Worm (Caenorhabditis elegans) whole organism, early embryonic: ENCODE results near the gene clc-32.

Experiments
- F13C5.2 ChIP-seq: sonication (generic microtip); optimal IDR thresholded peaks from 2 replicates; lab custom pipeline; 2017; ENCODE audit warnings: mild to moderate bottlenecking, missing genetic modification characterization, inconsistent platforms, missing compliant biosample characterization
- aly-1 ChIP-seq: sonication (generic microtip); optimal IDR thresholded peaks from 2 replicates; lab custom pipeline; 2016; ENCODE audit warnings: missing genetic modification characterization, missing compliant biosample characterization
- ama-1 ChIP-seq: fragments of 150-350 bp; optimal IDR thresholded peaks from 2 replicates; lab custom pipeline; 2014
- ceh-13 ChIP-seq: fragments of 200-800 bp; sonication (Bioruptor generic); optimal IDR thresholded peaks from 2 replicates; lab custom pipeline; 2018; ENCODE audit warnings: mild to moderate bottlenecking, missing genetic modification characterization, missing compliant biosample characterization
- ceh-36 ChIP-seq: sonication (generic microtip); optimal IDR thresholded peaks from 2 replicates; lab custom pipeline; 2016; ENCODE audit warnings: missing genetic modification characterization, inconsistent platforms, missing compliant biosample characterization
- ets-7 ChIP-seq: sonication (generic microtip); optimal IDR thresholded peaks from 2 replicates; lab custom pipeline; 2016; ENCODE audit warnings: missing genotype, missing genetic modification characterization, missing compliant biosample characterization
- flt-1 ChIP-seq: fragments of 200-800 bp; sonication (Bioruptor generic); IDR thresholded peaks from 2 replicates; pipeline ENCODE4 v1.3.6; 2022; ENCODE audit warnings: missing genetic modification characterization, missing compliant biosample characterization
- hmbx-1 ChIP-seq: sonication (generic microtip); optimal IDR thresholded peaks from 2 replicates; lab custom pipeline; 2016; ENCODE audit warnings: mild to moderate bottlenecking, missing genetic modification characterization, missing compliant biosample characterization
- hmg-4 ChIP-seq: fragments of 200-800 bp; sonication (Bioruptor generic); optimal IDR thresholded peaks from 2 replicates; lab custom pipeline; 2018; ENCODE audit warnings: mild to moderate bottlenecking, missing genetic modification characterization, missing compliant biosample characterization
- sea-1 ChIP-seq: fragments of 200-800 bp; sonication (Bioruptor generic); conservative IDR thresholded peaks from 2 replicates; pipeline ENCODE4 v1.3.6; 2022; ENCODE audit warnings: missing genetic modification characterization, missing compliant biosample characterization
- tra-4 ChIP-seq: sonication (generic microtip); optimal IDR thresholded peaks from 2 replicates; lab custom pipeline; 2017; ENCODE audit warnings: missing genetic modification characterization, missing compliant biosample characterization

DNA sequence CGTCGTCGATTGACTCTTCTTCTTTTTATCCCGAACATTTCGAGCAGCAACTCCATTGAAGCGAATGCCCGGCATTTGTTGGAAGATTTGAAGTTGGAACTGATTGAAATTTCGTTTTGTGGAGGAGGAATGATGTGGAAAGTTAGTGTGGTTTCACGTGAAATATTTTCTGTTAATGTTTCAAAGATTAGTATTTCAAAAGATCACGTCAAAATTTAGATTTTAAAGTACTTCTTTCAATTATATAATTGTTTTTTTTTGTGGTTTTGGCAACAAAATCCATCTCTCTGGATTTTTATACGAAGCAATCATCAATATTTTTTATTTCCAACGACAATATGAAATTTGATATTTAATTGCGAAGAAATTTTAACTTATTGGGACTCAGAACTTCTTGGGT lies 3.9 kb downstream of the clc-32 start, which contains the start of gene F44G3.7:
- TF ChIP-seq ceh-36 (tag; lab: Kevin White, UChicago) (no peak), tra-4 (tag; lab: Kevin White, UChicago) (no peak), ama-1 (lab: Kevin White, UChicago) (no peak), ets-7 (tag; lab: Kevin White, UChicago) (no peak), aly-1 (tag; lab: Kevin White, UChicago) (no peak), flt-1 (GFP tag; lab: Robert Waterston, UW) (no peak), F13C5.2 (tag; lab: Kevin White, UChicago) (no peak), hmbx-1 (no peak), ceh-13 (GFP tag; lab: Kevin White, UChicago) (no peak), hmg-4 (GFP tag; lab: Kevin White, UChicago) (no peak), sea-1 (GFP tag; lab: Robert Waterston, UW) (no peak)
